Worm (Caenorhabditis elegans) whole organism, L3 larva: ENCODE results near the gene R11.4.
"Not testable (repeated sequence)": the region's sequence is repeated elsewhere in the genome, so short reads cannot be mapped to it uniquely, and the experiment has no call there.

ENCODE experiments used
- R02D3.7 ChIP-seq: fragments of 150-350 bp; optimal IDR thresholded peaks from 2 replicates; lab custom pipeline; 2014; ENCODE audit warnings: missing biosample characterization, missing genetic modification characterization
- ZK546.5 ChIP-seq: sonication (generic microtip); optimal IDR thresholded peaks from 2 replicates; lab custom pipeline; 2017; ENCODE audit warnings: missing biosample characterization, missing genetic modification characterization
- aly-2 ChIP-seq: fragments of 150-350 bp; optimal IDR thresholded peaks from 2 replicates; lab custom pipeline; 2014; ENCODE audit warnings: missing biosample characterization, missing genetic modification characterization
- ceh-28 ChIP-seq: fragments of 150-350 bp; optimal IDR thresholded peaks from 2 replicates; lab custom pipeline; 2014; ENCODE audit warnings: missing biosample characterization, missing genetic modification reagents, missing genetic modification characterization
- ceh-82 ChIP-seq: fragments of 150-350 bp; optimal IDR thresholded peaks from 2 replicates; lab custom pipeline; 2014; ENCODE audit warnings: missing biosample characterization, missing genetic modification characterization
- ceh-9 ChIP-seq: sonication (generic microtip); optimal IDR thresholded peaks from 2 replicates; lab custom pipeline; 2018; ENCODE audit warnings: missing biosample characterization, missing genetic modification characterization
- daf-12 ChIP-seq: fragments of 150-350 bp; optimal IDR thresholded peaks from 2 replicates; lab custom pipeline; 2014; ENCODE audit warnings: missing biosample characterization, missing genetic modification reagents, missing genetic modification characterization
- egl-27 ChIP-seq: sonication (generic microtip); optimal IDR thresholded peaks from 4 replicates; lab custom pipeline; 2017; ENCODE audit warnings: missing biosample characterization, missing genetic modification reagents, missing genetic modification characterization
- egl-5 ChIP-seq: fragments of 150-350 bp; optimal IDR thresholded peaks from 2 replicates; lab custom pipeline; 2017; ENCODE audit warnings: missing biosample characterization, missing genetic modification reagents, missing genetic modification characterization, inconsistent platforms
- elt-2 ChIP-seq: sonication (generic microtip); optimal IDR thresholded peaks from 2 replicates; lab custom pipeline; 2016; ENCODE audit warnings: missing genetic modification reagents, mild to moderate bottlenecking, missing genetic modification characterization, missing compliant biosample characterization
- elt-3 ChIP-seq, 3 experiments: fragments of 150-350 bp in 1 of 3; sonication (generic microtip) in 2 of 3; optimal IDR thresholded peaks; 2 replicates in 2 of 3; 4 replicates in 1 of 3; lab custom pipeline; 2014 to 2017; ENCODE audit warnings: missing biosample characterization in 3 of 3, missing genetic modification characterization in 3 of 3
- eor-1 ChIP-seq, 2 experiments: fragments of 150-350 bp; optimal IDR thresholded peaks; 2 replicates each; lab custom pipeline; 2014 to 2018; ENCODE audit warnings: missing biosample characterization in 2 of 2, missing genetic modification characterization in 2 of 2
- fkh-10 ChIP-seq: sonication (generic microtip); optimal IDR thresholded peaks from 2 replicates; lab custom pipeline; 2017; ENCODE audit warnings: missing biosample characterization, missing genetic modification reagents, missing genetic modification characterization
- fos-1 ChIP-seq: fragments of 150-350 bp; optimal IDR thresholded peaks from 2 replicates; lab custom pipeline; 2014; ENCODE audit warnings: missing biosample characterization, missing genetic modification characterization
- jun-1 ChIP-seq: fragments of 150-350 bp; optimal IDR thresholded peaks from 2 replicates; lab custom pipeline; 2014; ENCODE audit warnings: missing biosample characterization, missing genetic modification reagents, missing genetic modification characterization
- lin-39 ChIP-seq: fragments of 150-350 bp; optimal IDR thresholded peaks from 2 replicates; lab custom pipeline; 2018; ENCODE audit warnings: missing biosample characterization, missing genetic modification reagents, missing genetic modification characterization
- lsy-12 ChIP-seq: sonication (generic microtip); optimal IDR thresholded peaks from 2 replicates; lab custom pipeline; 2016; ENCODE audit warnings: mild to moderate bottlenecking, missing genetic modification characterization, missing compliant biosample characterization
- mdl-1 ChIP-seq: fragments of 150-350 bp; optimal IDR thresholded peaks from 2 replicates; lab custom pipeline; 2014; ENCODE audit warnings: missing biosample characterization, missing genetic modification characterization
- mml-1 ChIP-seq: fragments of 150-350 bp; sonication (generic microtip); optimal IDR thresholded peaks from 3 replicates; lab custom pipeline; 2014; ENCODE audit warnings: missing biosample characterization, missing genetic modification characterization
- nfya-1 ChIP-seq: sonication (generic microtip); optimal IDR thresholded peaks from 2 replicates; lab custom pipeline; 2017; ENCODE audit warnings: missing genetic modification characterization, mild to moderate bottlenecking, missing compliant biosample characterization, antibody characterized with exemption, moderate library complexity; ENCODE audit not compliant: insufficient read depth
- nhr-11 ChIP-seq: fragments of 150-350 bp; optimal IDR thresholded peaks from 2 replicates; lab custom pipeline; 2014; ENCODE audit warnings: missing biosample characterization, missing genetic modification characterization
- nhr-12 ChIP-seq: fragments of 150-350 bp; optimal IDR thresholded peaks from 2 replicates; lab custom pipeline; 2014; ENCODE audit warnings: missing biosample characterization, missing genetic modification characterization
- nhr-23 ChIP-seq: fragments of 150-350 bp; optimal IDR thresholded peaks from 2 replicates; lab custom pipeline; 2014; ENCODE audit warnings: missing biosample characterization, missing genetic modification reagents, missing genetic modification characterization
- nhr-237 ChIP-seq: fragments of 150-350 bp; optimal IDR thresholded peaks from 2 replicates; lab custom pipeline; 2014; ENCODE audit warnings: missing biosample characterization, missing genetic modification characterization
- nhr-25 ChIP-seq: sonication (generic microtip); optimal IDR thresholded peaks from 2 replicates; lab custom pipeline; 2017; ENCODE audit warnings: missing biosample characterization, missing genetic modification characterization
- nhr-28 ChIP-seq: fragments of 150-350 bp; optimal IDR thresholded peaks from 2 replicates; lab custom pipeline; 2014; ENCODE audit warnings: missing biosample characterization, missing genetic modification characterization
- nhr-43 ChIP-seq: sonication (generic microtip); optimal IDR thresholded peaks from 2 replicates; lab custom pipeline; 2016; ENCODE audit warnings: mild to moderate bottlenecking, missing genetic modification characterization, missing compliant biosample characterization; ENCODE audit not compliant: poor library complexity, severe bottlenecking
- nhr-67 ChIP-seq: fragments of 150-350 bp; optimal IDR thresholded peaks from 2 replicates; lab custom pipeline; 2014; ENCODE audit warnings: missing biosample characterization, missing genetic modification characterization
- nhr-76 ChIP-seq: fragments of 150-350 bp; sonication (generic microtip); optimal IDR thresholded peaks from 5 replicates; lab custom pipeline; 2014; ENCODE audit warnings: missing biosample characterization, missing genetic modification characterization
- nhr-77 ChIP-seq: fragments of 150-350 bp; optimal IDR thresholded peaks from 2 replicates; lab custom pipeline; 2014; ENCODE audit warnings: missing biosample characterization, missing genetic modification characterization
- pha-4 ChIP-seq: fragments of 150-350 bp; optimal IDR thresholded peaks from 2 replicates; lab custom pipeline; 2014; ENCODE audit warnings: missing biosample characterization, missing genetic modification reagents, missing genetic modification characterization
- pqm-1 ChIP-seq: fragments of 150-350 bp; optimal IDR thresholded peaks from 2 replicates; lab custom pipeline; 2017; ENCODE audit warnings: missing biosample characterization, missing genetic modification characterization, inconsistent platforms
- sea-2 ChIP-seq: fragments of 150-350 bp; sonication (generic microtip); optimal IDR thresholded peaks from 4 replicates; lab custom pipeline; 2014; ENCODE audit warnings: missing biosample characterization, missing genetic modification reagents, missing genetic modification characterization
- skn-1 ChIP-seq: fragments of 150-350 bp; optimal IDR thresholded peaks from 2 replicates; lab custom pipeline; 2014; ENCODE audit warnings: missing biosample characterization, missing genetic modification characterization
- snpc-4 ChIP-seq: fragments of 150-350 bp; optimal IDR thresholded peaks from 2 replicates; lab custom pipeline; 2014; ENCODE audit warnings: missing biosample characterization, missing genetic modification characterization
- unc-62 ChIP-seq: fragments of 150-350 bp; sonication (generic microtip); optimal IDR thresholded peaks from 4 replicates; lab custom pipeline; 2014; ENCODE audit warnings: missing biosample characterization, missing genetic modification reagents, missing genetic modification characterization
- ztf-11 ChIP-seq: fragments of 150-350 bp; optimal IDR thresholded peaks from 2 replicates; lab custom pipeline; 2014; ENCODE audit warnings: missing biosample characterization, missing genetic modification characterization
- ztf-4 ChIP-seq: fragments of 150-350 bp; optimal IDR thresholded peaks from 2 replicates; lab custom pipeline; 2014; ENCODE audit warnings: missing biosample characterization, missing genetic modification characterization

Gene R11.4

DNA sequence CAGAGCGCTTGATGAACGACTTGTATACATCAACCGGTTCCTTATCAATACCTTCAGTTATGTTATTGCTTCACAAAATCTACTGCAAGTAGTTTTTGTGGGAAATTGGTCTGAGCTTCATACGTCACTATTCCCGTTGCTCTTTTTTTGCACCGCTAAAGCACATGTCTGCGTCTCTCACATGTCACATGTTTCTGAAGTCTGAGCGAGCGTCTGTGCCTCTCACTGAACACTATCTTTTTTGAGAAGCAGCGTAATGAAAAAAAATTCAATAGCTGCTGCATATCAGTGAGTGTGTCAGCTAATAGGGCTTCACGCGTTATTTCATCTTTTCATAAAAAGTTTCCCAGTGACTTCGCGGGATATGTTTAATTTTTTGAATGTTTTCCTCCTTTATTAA, 7.9 kb upstream of the R11.4 start (continued):
- TF ChIP-seq nfya-1 (tag; lab: Kevin White, UChicago) (peak; percentile 60), lsy-12 (no peak), pha-4 (tag; lab: Kevin White, UChicago) (peak; percentile 59), nhr-25 (tag; lab: Kevin White, UChicago) (no peak), ceh-28 (tag; lab: Kevin White, UChicago) (no peak), eor-1 (tag; optimal IDR thresholded peaks at IDR 0.05; lab: Kevin White, UChicago) (no peak), fkh-10 (GFP tag; lab: Kevin White, UChicago) (peak; percentile 56), ztf-11 (no peak), ztf-4 (tag; lab: Kevin White, UChicago) (no peak), elt-3 (tag; optimal IDR thresholded peaks at IDR 0.05; lab: Kevin White, UChicago) (no peak)

ce11 chrX:16217749-16218148, 7.3 kb upstream of the R11.4 start:
- no peak for TF ChIP-seq ceh-82 (tag; lab: Kevin White, UChicago)
- no peak for TF ChIP-seq nhr-237 (tag; lab: Kevin White, UChicago)
- no peak for TF ChIP-seq egl-27
- no peak for TF ChIP-seq mdl-1
- no peak for TF ChIP-seq egl-5
- no peak for TF ChIP-seq ztf-11
- no peak for TF ChIP-seq jun-1
- TF ChIP-seq pqm-1 (tag; lab: Kevin White, UChicago), result no peak
- no peak for TF ChIP-seq elt-2 (tag; lab: Kevin White, UChicago)
- TF ChIP-seq, all 47 proteins: peak for 0

- no peak for TF ChIP-seq ZK546.5
- no peak for TF ChIP-seq ceh-9 (tag; lab: Kevin White, UChicago)
- no peak for TF ChIP-seq nhr-67 (tag; lab: Kevin White, UChicago)
- TF ChIP-seq ztf-11, result no peak
- TF ChIP-seq nhr-77 (tag; lab: Kevin White, UChicago), result no peak
- no peak for TF ChIP-seq elt-2 (tag; lab: Kevin White, UChicago)
- no peak for TF ChIP-seq nhr-237 (tag; lab: Kevin White, UChicago)
- TF ChIP-seq skn-1 (tag; lab: Kevin White, UChicago), result no peak
- no peak for TF ChIP-seq daf-12 (tag; lab: Kevin White, UChicago)
- TF ChIP-seq nhr-11 (tag; lab: Kevin White, UChicago), result no peak
Observed at ce11 chrX:16217108-16217507, 6.7 kb upstream of the R11.4 start, which contains the start of gene F23A7.1. F23A7.1 (plus strand) TSS chrX:16217408.

DNA sequence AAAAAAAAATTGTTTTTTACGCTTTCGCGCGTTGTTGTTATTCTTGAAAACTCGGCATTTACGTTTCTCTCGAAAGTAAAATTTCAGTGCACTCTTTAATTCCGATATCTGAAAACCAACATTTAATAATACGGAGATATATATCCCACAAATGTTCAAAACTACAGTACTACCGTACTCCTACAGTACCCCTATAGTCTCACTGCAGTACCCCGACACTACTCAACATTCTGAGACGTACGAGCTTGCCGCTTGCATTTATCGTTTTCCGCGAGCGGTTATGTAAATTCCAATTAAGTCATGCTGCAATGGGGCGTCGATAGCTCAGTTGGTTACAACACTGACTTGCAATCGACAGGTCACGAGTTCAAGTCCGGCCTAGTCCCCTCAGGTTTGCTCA, 2.7 kb upstream of the R11.4 start, which contains the start of gene F23A7.8:
F23A7.8 (plus strand) TSS at position 301 of the 400 bp plus-strand sequence.
- not testable (repeated sequence) for TF ChIP-seq pqm-1 (tag; lab: Kevin White, UChicago); lsy-12; skn-1 (tag; lab: Kevin White, UChicago)

ce11 chrX:16212306-16212705, 1.9 kb upstream of the R11.4 start, which contains the start of gene F23A7.4:
F23A7.4 (plus strand) TSS chrX:16212606.
- not testable (repeated sequence) for TF ChIP-seq unc-62 (GFP tag; lab: Kevin White, UChicago); ceh-9 (tag; lab: Kevin White, UChicago); nhr-28 (tag; lab: Kevin White, UChicago)

- TF ChIP-seq snpc-4 (tag; lab: Kevin White, UChicago) (peak; percentile 87), unc-62 (GFP tag; lab: Kevin White, UChicago) (peak; percentile 4), nhr-23 (tag; lab: Kevin White, UChicago) (peak; percentile 79), lsy-12 (peak; percentile 56), R02D3.7 (tag; lab: Kevin White, UChicago) (peak; percentile 54), egl-5 (peak; percentile 58), fos-1 (peak; percentile 52), nhr-12 (tag; lab: Kevin White, UChicago) (no peak), egl-27 (no peak), fkh-10 (GFP tag; lab: Kevin White, UChicago) (peak; percentile 2), eor-1 (tag; optimal IDR thresholded peaks at IDR 0.05; lab: Kevin White, UChicago) (peak in 1 of 2 experiments; percentile 49), pha-4 (tag; lab: Kevin White, UChicago) (peak; percentile 67), mml-1 (tag; lab: Kevin White, UChicago) (peak; percentile 41), aly-2 (no peak), ZK546.5 (no peak), nhr-25 (tag; lab: Kevin White, UChicago) (peak; percentile 66), pqm-1 (tag; lab: Kevin White, UChicago) (no peak), mdl-1 (peak; percentile 3), lin-39 (tag; lab: Kevin White, UChicago) (peak; percentile 65), skn-1 (tag; lab: Kevin White, UChicago) (peak; percentile 68), nhr-237 (tag; lab: Kevin White, UChicago) (no peak), jun-1 (peak; percentile 87), ceh-9 (tag; lab: Kevin White, UChicago) (no peak), nhr-43 (tag; lab: Kevin White, UChicago) (peak; percentile 89), nhr-77 (tag; lab: Kevin White, UChicago) (peak; percentile 90), sea-2 (GFP tag; lab: Kevin White, UChicago) (peak; percentile 19), nhr-76 (tag; lab: Kevin White, UChicago) (peak; percentile 4), elt-2 (tag; lab: Kevin White, UChicago) (peak; percentile 48), ceh-82 (tag; lab: Kevin White, UChicago) (peak; percentile 89), ztf-11 (peak; percentile 17), nhr-28 (tag; lab: Kevin White, UChicago) (peak; percentile 24), nhr-67 (tag; lab: Kevin White, UChicago) (peak; percentile 56)
Observed at ce11 chrX:16209660-16210059, 758 bp downstream of the R11.4 start.
